Fruit fly (Drosophila melanogaster) whole organism, embryonic: ENCODE results near the gene CG34267.
A peak's percentile ranks its signal among the peaks of the same experiment; 100 is the strongest.

Experiments
- B-H2 ChIP-seq: fragments of 200-800 bp; sonication (Bioruptor generic); optimal IDR thresholded peaks from 2 replicates; lab custom pipeline; 2018; ENCODE audit warnings: missing biosample characterization, mild to moderate bottlenecking, missing genetic modification characterization
- CG11560 ChIP-seq: fragments of 200-800 bp; sonication (Bioruptor generic); IDR thresholded peaks from 3 replicates; pipeline ENCODE4 v1.3.6; 2022; ENCODE audit warnings: missing biosample characterization, missing genetic modification characterization
- CG12104 ChIP-seq: fragments of 200-800 bp; sonication (Bioruptor generic); optimal IDR thresholded peaks from 3 replicates; lab custom pipeline; 2016; ENCODE audit warnings: missing biosample characterization, missing genetic modification characterization
- CG13894 ChIP-seq: fragments of 200-800 bp; sonication (Bioruptor generic); optimal IDR thresholded peaks from 3 replicates; lab custom pipeline; 2018; ENCODE audit warnings: missing biosample characterization, mild to moderate bottlenecking, missing genetic modification characterization, moderate library complexity
- CG15514 ChIP-seq: fragments of 200-800 bp; sonication (Bioruptor generic); optimal IDR thresholded peaks from 3 replicates; lab custom pipeline; 2017; ENCODE audit warnings: missing biosample characterization, missing genetic modification characterization, mild to moderate bottlenecking, moderate library complexity, missing genetic modification reagents
- CG15696 ChIP-seq: fragments of 200-800 bp; sonication (Bioruptor generic); optimal IDR thresholded peaks from 2 replicates; lab custom pipeline; 2019; ENCODE audit warnings: missing biosample characterization, mild to moderate bottlenecking, missing genetic modification characterization, moderate library complexity
- CG6254 ChIP-seq: fragments of 200-800 bp; sonication (Bioruptor generic); optimal IDR thresholded peaks from 3 replicates; lab custom pipeline; 2017; ENCODE audit warnings: mild to moderate bottlenecking, missing biosample characterization, missing genetic modification reagents, missing genetic modification characterization
- CG8281 ChIP-seq: fragments of 200-800 bp; sonication (Bioruptor generic); optimal IDR thresholded peaks from 2 replicates; lab custom pipeline; 2018; ENCODE audit warnings: missing biosample characterization, mild to moderate bottlenecking, missing genetic modification characterization, moderate library complexity
- Dad ChIP-seq: fragments of 200-800 bp; sonication (Bioruptor generic); optimal IDR thresholded peaks from 3 replicates; lab custom pipeline; 2016; ENCODE audit warnings: missing biosample characterization, missing genetic modification characterization
- Dfd ChIP-seq, 2 experiments: fragments of >200 bp; optimal IDR thresholded peaks; 2 replicates each; lab custom pipeline; 2017; ENCODE audit warnings: missing biosample characterization in 2 of 2, missing genetic modification characterization in 2 of 2
- Dll ChIP-seq: fragments of 200-800 bp; sonication (Bioruptor generic); IDR thresholded peaks from 4 replicates; pipeline ENCODE4 v1.3.6; 2022; ENCODE audit warnings: missing biosample characterization, missing genetic modification characterization; ENCODE audit not compliant: partially characterized antibody
- Doc2 ChIP-seq: fragments of 200-800 bp; sonication (Bioruptor generic); IDR thresholded peaks from 2 replicates; pipeline ENCODE4 v1.3.6; 2022; ENCODE audit warnings: missing biosample characterization, missing genetic modification characterization
- Drgx ChIP-seq: fragments of 200-800 bp; sonication (Bioruptor generic); IDR thresholded peaks from 2 replicates; pipeline ENCODE4 v1.3.6; 2022; ENCODE audit warnings: missing biosample characterization, missing genetic modification characterization
- Gsc ChIP-seq: fragments of 200-800 bp; sonication (Bioruptor generic); IDR thresholded peaks from 2 replicates; pipeline ENCODE4 v1.3.6; 2022; ENCODE audit warnings: missing biosample characterization, missing genetic modification characterization
- HLH4C ChIP-seq: fragments of 200-800 bp; sonication (Bioruptor generic); IDR thresholded peaks from 3 replicates; pipeline ENCODE4 v1.3.6; 2022; ENCODE audit warnings: missing biosample characterization, missing genetic modification characterization; ENCODE audit not compliant: partially characterized antibody
- Med ChIP-seq: fragments of 200-800 bp; sonication (Bioruptor generic); peaks from one replicate; lab custom pipeline; 2016; ENCODE audit warnings: missing biosample characterization, missing genetic modification characterization, mild to moderate bottlenecking, inconsistent platforms, moderate library complexity
- Oli ChIP-seq: fragments of 200-800 bp; sonication (Bioruptor generic); optimal IDR thresholded peaks from 2 replicates; lab custom pipeline; 2018; ENCODE audit warnings: missing biosample characterization, mild to moderate bottlenecking, missing genetic modification characterization, moderate library complexity
- Usf ChIP-seq: fragments of 200-800 bp; sonication (Bioruptor generic); optimal IDR thresholded peaks from 2 replicates; lab custom pipeline; 2017; ENCODE audit warnings: missing genotype, missing biosample characterization, missing genetic modification characterization
- Xrp1 ChIP-seq: fragments of 200-800 bp; sonication (Bioruptor generic); IDR thresholded peaks from 2 replicates; pipeline ENCODE4 v1.3.6; 2022; ENCODE audit warnings: missing biosample characterization, missing genetic modification characterization
- ara ChIP-seq: fragments of 200-800 bp; sonication (Bioruptor generic); IDR thresholded peaks from 2 replicates; pipeline ENCODE4 v1.3.6; 2022; ENCODE audit warnings: missing biosample characterization, missing genetic modification characterization
- ase ChIP-seq: fragments of 200-800 bp; sonication (Bioruptor generic); IDR thresholded peaks from 3 replicates; pipeline ENCODE4 v1.3.6; 2022; ENCODE audit warnings: missing biosample characterization, missing genetic modification characterization
- bsh ChIP-seq, 2 experiments: fragments of 200-800 bp; sonication (Bioruptor generic); optimal IDR thresholded peaks; 2 replicates each; lab custom pipeline; 2017 to 2018; ENCODE audit warnings: mild to moderate bottlenecking in 2 of 2, missing biosample characterization in 2 of 2, missing genetic modification characterization in 2 of 2, moderate library complexity in 1 of 2
- chif ChIP-seq, 2 experiments: fragments of 200-800 bp; sonication (Bioruptor generic); optimal IDR thresholded peaks; 3 replicates each; lab custom pipeline; 2016; ENCODE audit warnings: missing biosample characterization in 2 of 2, missing genetic modification characterization in 2 of 2
- chinmo ChIP-seq: fragments of 200-800 bp; sonication (Bioruptor generic); IDR thresholded peaks from 4 replicates; pipeline ENCODE4 v1.3.6; 2022; ENCODE audit warnings: missing biosample characterization, missing genetic modification characterization; ENCODE audit not compliant: partially characterized antibody
- chm ChIP-seq: fragments of 200-800 bp; sonication (Bioruptor generic); IDR thresholded peaks from 2 replicates; pipeline ENCODE4 v1.3.6; 2022; ENCODE audit warnings: missing biosample characterization, missing genetic modification characterization
- crol ChIP-seq: fragments of 200-800 bp; sonication (Bioruptor generic); IDR thresholded peaks from 2 replicates; pipeline ENCODE4 v1.3.6; 2022; ENCODE audit warnings: missing biosample characterization, missing genetic modification characterization
- cwo ChIP-seq: fragments of 200-800 bp; sonication (Bioruptor generic); optimal IDR thresholded peaks from 3 replicates; lab custom pipeline; 2017; ENCODE audit warnings: missing biosample characterization, missing genetic modification characterization, mild to moderate bottlenecking, moderate library complexity, missing genetic modification reagents
- eve ChIP-seq, 2 experiments: fragments of >200 bp; optimal IDR thresholded peaks; 2 replicates each; lab custom pipeline; 2017; ENCODE audit warnings: missing biosample characterization in 2 of 2, missing genetic modification characterization in 2 of 2
- ind ChIP-seq: fragments of 200-800 bp; sonication (Bioruptor generic); optimal IDR thresholded peaks from 3 replicates; lab custom pipeline; 2016; ENCODE audit warnings: missing biosample characterization, missing genetic modification characterization
- mam ChIP-seq: fragments of 200-800 bp; sonication (Bioruptor generic); optimal IDR thresholded peaks from 3 replicates; lab custom pipeline; 2016; ENCODE audit warnings: missing biosample characterization, missing genetic modification characterization
- nau ChIP-seq: fragments of 200-800 bp; sonication (Bioruptor generic); optimal IDR thresholded peaks from 3 replicates; lab custom pipeline; 2017; ENCODE audit warnings: missing biosample characterization, mild to moderate bottlenecking, missing genetic modification characterization, missing genetic modification reagents
- nerfin-1 ChIP-seq: fragments of 200-800 bp; sonication (Bioruptor generic); optimal IDR thresholded peaks from 3 replicates; lab custom pipeline; 2019; ENCODE audit warnings: missing biosample characterization, mild to moderate bottlenecking, missing genetic modification characterization, moderate library complexity
- nom ChIP-seq: fragments of 200-800 bp; sonication (Bioruptor generic); optimal IDR thresholded peaks from 2 replicates; lab custom pipeline; 2017; ENCODE audit warnings: missing biosample characterization, missing genetic modification characterization, mild to moderate bottlenecking, moderate library complexity, missing genetic modification reagents
- pros ChIP-seq: fragments of 200-800 bp; sonication (Bioruptor generic); optimal IDR thresholded peaks from 3 replicates; lab custom pipeline; 2019; ENCODE audit warnings: missing biosample characterization, mild to moderate bottlenecking, missing genetic modification characterization, moderate library complexity
- scrt ChIP-seq: fragments of 200-800 bp; sonication (Bioruptor generic); optimal IDR thresholded peaks from 2 replicates; lab custom pipeline; 2018; ENCODE audit warnings: missing biosample characterization, mild to moderate bottlenecking, missing genetic modification characterization, moderate library complexity
- sisA ChIP-seq: fragments of 200-800 bp; sonication (Bioruptor generic); IDR thresholded peaks from 2 replicates; pipeline ENCODE4 v1.3.6; 2022; ENCODE audit warnings: missing biosample characterization, missing genetic modification characterization
- tx ChIP-seq: fragments of 200-800 bp; sonication (Bioruptor generic); optimal IDR thresholded peaks from 2 replicates; lab custom pipeline; 2016; ENCODE audit warnings: missing biosample characterization, missing genetic modification characterization
- z ChIP-seq: fragments of 200-800 bp; sonication (Bioruptor generic); IDR thresholded peaks from 3 replicates; pipeline ENCODE4 v1.3.6; 2022; ENCODE audit warnings: missing biosample characterization, missing genetic modification characterization

CG34267 gene

dm6 chr3L:489922-490807 lies 10.1 kb downstream of the CG34267 start (continued):
- TF ChIP-seq chif (GFP tag; optimal IDR thresholded peaks at IDR 0.05; lab: Kevin White, UChicago) = peak in 1 of 2 experiments; percentile 2
- no peak for TF ChIP-seq CG12104 (GFP tag; lab: Kevin White, UChicago)
- TF ChIP-seq eve (GFP tag; optimal IDR thresholded peaks at IDR 0.05; lab: Kevin White, UChicago) = peak in 1 of 2 experiments; percentile 82
- no peak for TF ChIP-seq Dad (GFP tag; lab: Kevin White, UChicago)
- TF ChIP-seq Oli (tag; lab: Kevin White, UChicago) = no peak

dm6 chr3L:489354-489753 lies 10.9 kb downstream of the CG34267 start:
- TF ChIP-seq Med (GFP tag; lab: Kevin White, UChicago) (peak; percentile 33), z (GFP tag; lab: Robert Waterston, UW) (peak; percentile 61; the same call in 1 of the 3 replicates), chm (0 out of 2 replicates have a peak, but pooled peaks have one; percentile 9), CG13894 (tag; lab: Kevin White, UChicago) (peak; percentile 17), mam (no peak), Usf (GFP tag; lab: Kevin White, UChicago) (no peak)

dm6 chr3L:488612-489011 lies 11.6 kb downstream of the CG34267 start:
- peak; percentile 4 for TF ChIP-seq Med (GFP tag; lab: Kevin White, UChicago)
- TF ChIP-seq Dll = 0 out of 4 replicates have a peak, but pooled peaks have one; percentile 9
- TF ChIP-seq pros = peak; percentile 57
- TF ChIP-seq Xrp1 = 0 out of 2 replicates have a peak, but pooled peaks have one; percentile 14
- no peak for TF ChIP-seq B-H2
- TF ChIP-seq ara = 0 out of 2 replicates have a peak, but pooled peaks have one; percentile 22
- peak; percentile 35 for TF ChIP-seq scrt
- TF ChIP-seq nerfin-1 = peak; percentile 57
- no peak for TF ChIP-seq CG8281 (tag; lab: Kevin White, UChicago)

- TF ChIP-seq sisA (GFP tag; lab: Robert Waterston, UW) (no peak), Dll (0 out of 4 replicates have a peak, but pooled peaks have one; percentile 10)
- TF ChIP-seq, all 482 proteins: peak for 1
Measured at dm6 chr3L:488159-488558, 12.1 kb downstream of the CG34267 start.

- TF ChIP-seq CG15696 (tag; lab: Kevin White, UChicago) (no peak), Drgx (GFP tag; lab: Robert Waterston, UW) (peak; percentile 60), HLH4C (GFP tag; lab: Robert Waterston, UW) (no peak)
- TF ChIP-seq, all 482 proteins: peak for 1
Measured at dm6 chr3L:485393-485792, 14.9 kb downstream of the CG34267 start.

- TF ChIP-seq Drgx (GFP tag; lab: Robert Waterston, UW) (peak; percentile 15; the same call in 1 of the 2 replicates), ase (GFP tag; lab: Robert Waterston, UW) (no peak), chinmo (0 out of 4 replicates have a peak, but pooled peaks have one; percentile 41), cwo (GFP tag; lab: Kevin White, UChicago) (no peak), CG6254 (GFP tag; lab: Kevin White, UChicago) (no peak), Dfd (GFP tag; optimal IDR thresholded peaks at IDR 0.05; lab: Kevin White, UChicago) (no peak), nom (GFP tag; lab: Kevin White, UChicago) (peak; percentile 14), Gsc (no peak), CG11560 (no peak), CG15514 (no peak), ind (GFP tag; lab: Kevin White, UChicago) (no peak), Doc2 (no peak), crol (GFP tag; lab: Robert Waterston, UW) (0 out of 2 replicates have a peak, but pooled peaks have one; percentile 41), nau (GFP tag; lab: Kevin White, UChicago) (no peak), bsh (GFP tag; optimal IDR thresholded peaks at IDR 0.05; lab: Kevin White, UChicago) (peak in 1 of 2 experiments; percentile 11), tx (GFP tag; lab: Kevin White, UChicago) (no peak)
Measured at dm6 chr3L:484554-485305, 15.5 kb downstream of the CG34267 start.
